Worm (Caenorhabditis elegans) whole organism, midembryonic: ENCODE data around the gene F57A8.6.

Experiments
- T22C8.4 ChIP-seq: fragments of 200-800 bp; sonication (Bioruptor generic); IDR thresholded peaks from 2 replicates; pipeline ENCODE4 v1.3.6; 2022; ENCODE audit warnings: missing genetic modification characterization, missing compliant biosample characterization
- cog-1 ChIP-seq: sonication (generic microtip); optimal IDR thresholded peaks from 2 replicates; lab custom pipeline; 2016; ENCODE audit warnings: missing genetic modification characterization, missing compliant biosample characterization
- flt-1 ChIP-seq: fragments of 200-800 bp; sonication (Bioruptor generic); IDR thresholded peaks from 2 replicates; pipeline ENCODE4 v1.3.6; 2022; ENCODE audit warnings: missing genetic modification characterization, missing compliant biosample characterization
- klf-2 ChIP-seq: fragments of 200-800 bp; sonication (Bioruptor generic); conservative IDR thresholded peaks from 2 replicates; pipeline ENCODE4 v1.3.6; 2022; ENCODE audit warnings: missing genetic modification reagents, missing genetic modification characterization, missing compliant biosample characterization
- med-1 ChIP-seq: sonication (generic microtip); optimal IDR thresholded peaks from 2 replicates; lab custom pipeline; 2017; ENCODE audit warnings: missing genetic modification characterization, mild to moderate bottlenecking, missing compliant biosample characterization, antibody characterized with exemption, missing genetic modification reagents; ENCODE audit not compliant: insufficient read depth
- ref-1 ChIP-seq: fragments of 200-800 bp; sonication (Bioruptor generic); conservative IDR thresholded peaks from 2 replicates; pipeline ENCODE4 v1.3.6; 2022; ENCODE audit warnings: missing genetic modification reagents, missing genetic modification characterization, missing compliant biosample characterization
- tab-1 ChIP-seq: fragments of 200-800 bp; sonication (Bioruptor generic); IDR thresholded peaks from 2 replicates; pipeline ENCODE4 v1.3.6; 2022; ENCODE audit warnings: missing genetic modification characterization, missing compliant biosample characterization
- ztf-23 ChIP-seq: fragments of 200-800 bp; sonication (Bioruptor generic); IDR thresholded peaks from 2 replicates; pipeline ENCODE4 v1.3.6; 2022; ENCODE audit warnings: missing genetic modification reagents, missing genetic modification characterization, missing compliant biosample characterization
- ztf-29 ChIP-seq: fragments of 200-800 bp; sonication (Bioruptor generic); IDR thresholded peaks from 2 replicates; pipeline ENCODE4 v1.3.6; 2022; ENCODE audit warnings: missing genetic modification reagents, missing genetic modification characterization, missing compliant biosample characterization

Gene F57A8.6

ce11 chrV:10104785-10105310 lies 31.2 kb upstream of the F57A8.6 start, which contains the start of gene ugt-17:
Gene ugt-17, minus strand, starts transcription at chrV:10104964.
- no peak for TF ChIP-seq ref-1 (GFP tag; lab: Robert Waterston, UW)
- TF ChIP-seq flt-1 (GFP tag; lab: Robert Waterston, UW), result no peak
- TF ChIP-seq klf-2, result no peak
- no peak for TF ChIP-seq tab-1 (GFP tag; lab: Robert Waterston, UW)
- no peak for TF ChIP-seq ztf-23 (GFP tag; lab: Robert Waterston, UW)
- no peak for TF ChIP-seq cog-1 (tag; lab: Kevin White, UChicago)
- no peak for TF ChIP-seq ztf-29
- no peak for TF ChIP-seq med-1 (GFP tag; lab: Kevin White, UChicago)
- no peak for TF ChIP-seq T22C8.4

- TF ChIP-seq ztf-29 (no peak), tab-1 (GFP tag; lab: Robert Waterston, UW) (no peak), ref-1 (GFP tag; lab: Robert Waterston, UW) (no peak), T22C8.4 (no peak), klf-2 (no peak), ztf-23 (GFP tag; lab: Robert Waterston, UW) (no peak), med-1 (GFP tag; lab: Kevin White, UChicago) (no peak)
Observed at ce11 chrV:10103811-10104210, 30.1 kb upstream of the F57A8.6 start.

DNA sequence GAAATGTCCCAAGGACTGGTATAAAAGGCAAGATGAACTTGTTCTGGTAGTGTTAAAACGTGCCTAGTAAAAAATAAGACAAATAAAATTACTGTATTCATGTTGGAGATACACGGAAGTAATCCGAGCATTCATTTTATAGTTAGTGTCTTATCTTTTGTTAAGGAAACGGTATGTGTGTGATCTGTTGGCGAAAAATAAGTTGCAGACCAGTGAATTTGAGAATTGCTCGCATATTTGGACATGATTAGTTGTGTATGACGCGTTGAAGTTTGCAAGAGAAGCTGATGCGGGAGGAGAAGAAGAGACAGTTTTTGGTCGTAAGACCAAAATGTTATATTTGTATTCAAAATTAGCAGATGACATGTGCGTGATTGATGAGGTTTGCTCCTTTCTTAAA lies 28.2 kb upstream of the F57A8.6 start, which contains the start of gene C08B6.14:
C08B6.14 (minus strand) TSS at position 101 of the 400 bp plus-strand sequence.
- TF ChIP-seq ref-1 (GFP tag; lab: Robert Waterston, UW), result no peak
- no peak for TF ChIP-seq cog-1 (tag; lab: Kevin White, UChicago)
- no peak for TF ChIP-seq flt-1 (GFP tag; lab: Robert Waterston, UW)
- no peak for TF ChIP-seq tab-1 (GFP tag; lab: Robert Waterston, UW)
- TF ChIP-seq med-1 (GFP tag; lab: Kevin White, UChicago), result no peak
- no peak for TF ChIP-seq ztf-23 (GFP tag; lab: Robert Waterston, UW)
- TF ChIP-seq T22C8.4, result no peak
- no peak for TF ChIP-seq ztf-29
- no peak for TF ChIP-seq klf-2

DNA sequence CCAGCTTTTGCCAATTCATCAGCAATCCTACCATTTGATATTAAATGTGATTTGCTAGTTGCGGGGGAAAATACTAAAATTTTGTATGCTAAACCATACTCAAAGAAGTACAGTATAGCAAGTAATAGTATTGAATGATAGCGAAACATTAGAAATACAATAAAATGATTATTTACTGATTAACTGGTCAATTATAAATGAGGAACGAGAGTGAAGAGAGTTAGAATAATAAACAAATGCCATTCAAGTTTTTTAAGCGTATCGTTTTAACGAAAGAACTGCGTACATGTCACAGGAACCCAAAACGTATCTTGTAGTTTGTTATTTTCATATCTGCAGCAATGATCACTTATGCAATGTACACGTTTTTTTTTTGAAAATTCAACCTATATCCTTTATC lies 24.7 kb upstream of the F57A8.6 start, which contains the start of gene ugt-47:
ugt-47 (minus strand) TSS at position 169 of the 400 bp plus-strand sequence.
- no peak for TF ChIP-seq T22C8.4
- TF ChIP-seq ref-1 (GFP tag; lab: Robert Waterston, UW), result no peak
- TF ChIP-seq flt-1 (GFP tag; lab: Robert Waterston, UW), result no peak
- no peak for TF ChIP-seq ztf-23 (GFP tag; lab: Robert Waterston, UW)
- no peak for TF ChIP-seq med-1 (GFP tag; lab: Kevin White, UChicago)

DNA sequence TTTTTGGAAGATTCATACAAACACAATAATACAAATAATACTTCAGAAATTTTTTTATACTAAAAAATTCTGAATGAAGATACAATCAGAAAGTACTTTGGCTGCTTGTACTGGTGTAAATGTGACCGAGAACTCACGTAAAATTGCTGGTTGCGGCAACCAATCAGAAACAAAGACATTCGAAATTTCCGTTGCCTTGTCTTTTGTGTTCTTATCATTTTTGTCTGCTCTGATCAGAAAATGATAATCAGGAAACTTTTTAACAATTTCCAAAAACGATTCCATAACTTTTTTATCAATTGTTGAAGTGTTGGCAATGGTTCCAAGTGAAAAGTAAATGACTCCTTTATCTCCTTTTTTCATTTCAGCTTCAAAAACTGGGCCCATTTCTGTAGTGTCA lies 23.2 kb upstream of the F57A8.6 start:
- TF ChIP-seq tab-1 (GFP tag; lab: Robert Waterston, UW) (no peak), ztf-29 (no peak), ztf-23 (GFP tag; lab: Robert Waterston, UW) (no peak), T22C8.4 (no peak), med-1 (GFP tag; lab: Kevin White, UChicago) (no peak), klf-2 (no peak), flt-1 (GFP tag; lab: Robert Waterston, UW) (no peak), cog-1 (tag; lab: Kevin White, UChicago) (no peak), ref-1 (GFP tag; lab: Robert Waterston, UW) (no peak)

- no peak for TF ChIP-seq flt-1 (GFP tag; lab: Robert Waterston, UW)
- no peak for TF ChIP-seq ref-1 (GFP tag; lab: Robert Waterston, UW)
- TF ChIP-seq ztf-29, result no peak
- no peak for TF ChIP-seq T22C8.4
- no peak for TF ChIP-seq klf-2
- TF ChIP-seq ztf-23 (GFP tag; lab: Robert Waterston, UW), result no peak
- TF ChIP-seq tab-1 (GFP tag; lab: Robert Waterston, UW), result no peak
- no peak for TF ChIP-seq cog-1 (tag; lab: Kevin White, UChicago)
- no peak for TF ChIP-seq med-1 (GFP tag; lab: Kevin White, UChicago)
Observed at ce11 chrV:10094374-10094773, 20.7 kb upstream of the F57A8.6 start, which contains the start of gene srd-49. Gene srd-49, plus strand, starts transcription at chrV:10094674.

DNA sequence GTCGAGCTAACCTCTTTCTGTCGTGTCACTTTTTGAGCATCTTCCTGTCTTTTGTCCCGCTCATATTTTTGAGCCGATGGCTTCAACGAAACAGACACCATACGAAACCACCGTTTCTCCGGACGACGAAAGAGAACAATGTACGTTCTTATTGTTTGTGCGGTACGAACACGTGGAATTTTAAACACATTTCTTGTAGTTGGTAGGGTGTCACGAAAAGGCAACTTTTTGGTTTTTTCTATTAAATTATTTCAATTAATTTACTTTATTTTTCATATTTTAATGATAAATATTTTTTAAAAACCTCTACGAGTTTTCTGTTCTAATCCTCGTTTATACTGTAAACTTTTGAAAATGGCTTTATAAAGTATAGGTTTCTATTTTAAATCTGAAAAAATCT lies 17.5 kb upstream of the F57A8.6 start, which contains the start of gene R04B5.11:
R04B5.11 (minus strand) TSS at position 101 of the 400 bp plus-strand sequence.
- TF ChIP-seq klf-2 (no peak), flt-1 (GFP tag; lab: Robert Waterston, UW) (no peak), cog-1 (tag; lab: Kevin White, UChicago) (no peak), T22C8.4 (no peak), ztf-29 (no peak), ref-1 (GFP tag; lab: Robert Waterston, UW) (no peak), tab-1 (GFP tag; lab: Robert Waterston, UW) (no peak), med-1 (GFP tag; lab: Kevin White, UChicago) (no peak), ztf-23 (GFP tag; lab: Robert Waterston, UW) (no peak)

ce11 chrV:10090461-10090860 lies 16.8 kb upstream of the F57A8.6 start, which contains the start of gene R04B5.7:
Gene R04B5.7, minus strand, starts transcription at chrV:10090561.
- TF ChIP-seq T22C8.4 (no peak), ztf-23 (GFP tag; lab: Robert Waterston, UW) (no peak), klf-2 (no peak), cog-1 (tag; lab: Kevin White, UChicago) (no peak), ref-1 (GFP tag; lab: Robert Waterston, UW) (no peak)

- TF ChIP-seq cog-1 (tag; lab: Kevin White, UChicago), result no peak
Observed at ce11 chrV:10087103-10087502, 13.4 kb upstream of the F57A8.6 start, which contains the start of gene R04B5.5. Gene R04B5.5, plus strand, starts transcription at chrV:10087480.

DNA sequence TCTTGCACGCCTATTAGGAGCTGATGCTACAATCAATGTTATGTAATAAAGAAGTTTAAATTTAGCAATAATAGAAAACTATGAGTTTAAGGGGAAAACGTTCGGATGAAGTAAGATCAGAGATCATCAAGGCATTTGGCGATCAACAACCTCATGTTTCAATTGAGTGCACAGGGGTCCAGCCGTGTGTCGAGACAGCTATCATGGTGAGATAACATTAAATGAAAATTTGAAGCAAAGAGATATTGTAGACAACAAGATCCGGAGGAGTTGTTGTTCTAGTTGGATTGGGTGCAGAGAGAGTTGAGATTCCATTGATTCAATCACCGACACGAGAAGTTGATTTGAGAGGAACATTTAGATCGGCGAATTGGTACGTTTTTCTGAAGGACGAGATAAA lies 12.4 kb upstream of the F57A8.6 start:
- TF ChIP-seq ztf-23 (GFP tag; lab: Robert Waterston, UW) (no peak), tab-1 (GFP tag; lab: Robert Waterston, UW) (no peak), cog-1 (tag; lab: Kevin White, UChicago) (no peak), klf-2 (no peak), ztf-29 (no peak), T22C8.4 (no peak), flt-1 (GFP tag; lab: Robert Waterston, UW) (no peak), ref-1 (GFP tag; lab: Robert Waterston, UW) (no peak), med-1 (GFP tag; lab: Kevin White, UChicago) (no peak)
